Fruit fly (Drosophila melanogaster) whole organism, embryonic: Measurements from ENCODE around the gene Dnaaf4.

Experiments used
- Atf6 ChIP-seq: fragments of 200-800 bp; sonication (Bioruptor generic); IDR thresholded peaks from 2 replicates; pipeline ENCODE4 v1.3.6; 2022; ENCODE audit warnings: missing biosample characterization, missing genetic modification characterization
- Bgb ChIP-seq: fragments of 200-800 bp; sonication (Bioruptor generic); IDR thresholded peaks from 2 replicates; pipeline ENCODE4 v1.3.6; 2022; ENCODE audit warnings: missing biosample characterization, missing genetic modification characterization; ENCODE audit not compliant: partially characterized antibody
- CG11093 ChIP-seq: fragments of 200-800 bp; sonication (Bioruptor generic); IDR thresholded peaks from 3 replicates; pipeline ENCODE4 v1.3.6; 2022; ENCODE audit warnings: missing biosample characterization, missing genetic modification characterization
- CG13123 ChIP-seq: fragments of 200-800 bp; sonication (Bioruptor generic); optimal IDR thresholded peaks from 2 replicates; lab custom pipeline; 2016; ENCODE audit warnings: missing biosample characterization, missing genetic modification characterization
- CG13287 ChIP-seq: fragments of 200-800 bp; sonication (Bioruptor generic); IDR thresholded peaks from 2 replicates; pipeline ENCODE4 v1.3.6; 2022; ENCODE audit warnings: missing biosample characterization, missing genetic modification characterization; ENCODE audit not compliant: partially characterized antibody
- CG14050 ChIP-seq: fragments of 200-800 bp; sonication (Bioruptor generic); IDR thresholded peaks from 3 replicates; pipeline ENCODE4 v1.3.6; 2022; ENCODE audit warnings: missing biosample characterization, missing genetic modification characterization
- CG15601 ChIP-seq: fragments of 200-800 bp; sonication (Bioruptor generic); optimal IDR thresholded peaks from 3 replicates; lab custom pipeline; 2019; ENCODE audit warnings: missing biosample characterization, mild to moderate bottlenecking, missing genetic modification characterization, moderate library complexity
- CG2120 ChIP-seq: fragments of 200-800 bp; sonication (Bioruptor generic); optimal IDR thresholded peaks from 3 replicates; lab custom pipeline; 2016; ENCODE audit warnings: missing biosample characterization, missing genetic modification characterization
- CG30403 ChIP-seq: fragments of 200-800 bp; sonication (Bioruptor generic); optimal IDR thresholded peaks from 3 replicates; lab custom pipeline; 2016; ENCODE audit warnings: missing biosample characterization, missing genetic modification characterization
- CG3281 ChIP-seq: fragments of 200-800 bp; sonication (Bioruptor generic); optimal IDR thresholded peaks from 3 replicates; lab custom pipeline; 2017; ENCODE audit warnings: missing biosample characterization, mild to moderate bottlenecking, missing genetic modification characterization
- CG34422 ChIP-seq: fragments of 200-800 bp; sonication (Bioruptor generic); IDR thresholded peaks from 3 replicates; pipeline ENCODE4 v1.3.6; 2022; ENCODE audit warnings: missing biosample characterization, missing genetic modification characterization
- CG3847 ChIP-seq: fragments of 200-800 bp; sonication (Bioruptor generic); IDR thresholded peaks from 2 replicates; pipeline ENCODE4 v1.3.6; 2022; ENCODE audit warnings: missing biosample characterization, missing genetic modification characterization
- CG4360 ChIP-seq: fragments of 200-800 bp; sonication (Bioruptor generic); IDR thresholded peaks from 2 replicates; pipeline ENCODE4 v1.3.6; 2022; ENCODE audit warnings: missing biosample characterization, missing genetic modification characterization
- CG43689 ChIP-seq: fragments of 200-800 bp; sonication (Bioruptor generic); IDR thresholded peaks from 2 replicates; pipeline ENCODE4 v1.3.6; 2022; ENCODE audit warnings: missing biosample characterization, missing genetic modification characterization
- CG6813 ChIP-seq: fragments of 200-800 bp; sonication (Bioruptor generic); optimal IDR thresholded peaks from 2 replicates; lab custom pipeline; 2017; ENCODE audit warnings: missing biosample characterization, missing genetic modification characterization, mild to moderate bottlenecking, moderate library complexity, missing genetic modification reagents
- CG7271 ChIP-seq: fragments of 200-800 bp; sonication (Bioruptor generic); optimal IDR thresholded peaks from 2 replicates; lab custom pipeline; 2018; ENCODE audit warnings: missing biosample characterization, mild to moderate bottlenecking, missing genetic modification characterization, moderate library complexity
- CG8290 ChIP-seq, 3 experiments: fragments of 200-800 bp; sonication (Bioruptor generic); optimal IDR thresholded peaks; 2 replicates each; lab custom pipeline; 2016 to 2019; ENCODE audit warnings: missing biosample characterization in 3 of 3, missing genetic modification characterization in 3 of 3, mild to moderate bottlenecking in 2 of 3, moderate library complexity in 1 of 3
- D ChIP-seq, 2 experiments: fragments of 200-800 bp in 1 of 2; fragments of >200 bp in 1 of 2; sonication (Bioruptor generic) in 1 of 2; optimal IDR thresholded peaks; 2 replicates in 1 of 2; 3 replicates in 1 of 2; lab custom pipeline; 2017; ENCODE audit warnings: mild to moderate bottlenecking in 1 of 2, missing biosample characterization in 1 of 2, missing genetic modification characterization in 1 of 2, missing genetic modification reagents in 1 of 2
- D19A ChIP-seq: fragments of 200-800 bp; optimal IDR thresholded peaks from 3 replicates; lab custom pipeline; 2019; ENCODE audit warnings: missing biosample characterization, mild to moderate bottlenecking, missing genetic modification characterization, moderate library complexity
- Dip2 ChIP-seq: fragments of 200-800 bp; sonication (Bioruptor generic); IDR thresholded peaks from 2 replicates; pipeline ENCODE4 v1.3.6; 2022; ENCODE audit warnings: missing biosample characterization, missing genetic modification characterization
- GATAe ChIP-seq: fragments of 200-800 bp; sonication (Bioruptor generic); conservative IDR thresholded peaks from 2 replicates; pipeline ENCODE4 v1.3.6; 2022; ENCODE audit warnings: missing biosample characterization, missing genetic modification characterization
- Gug ChIP-seq: fragments of 200-800 bp; sonication (Bioruptor generic); IDR thresholded peaks from 4 replicates; pipeline ENCODE4 v1.3.6; 2022; ENCODE audit warnings: missing biosample characterization, missing genetic modification characterization
- H2.0 ChIP-seq: fragments of 200-800 bp; sonication (Bioruptor generic); IDR thresholded peaks from 2 replicates; pipeline ENCODE4 v1.3.6; 2022; ENCODE audit warnings: missing biosample characterization, missing genetic modification characterization
- HLH4C ChIP-seq: fragments of 200-800 bp; sonication (Bioruptor generic); IDR thresholded peaks from 3 replicates; pipeline ENCODE4 v1.3.6; 2022; ENCODE audit warnings: missing biosample characterization, missing genetic modification characterization; ENCODE audit not compliant: partially characterized antibody
- Myb ChIP-seq: fragments of 200-800 bp; sonication (Bioruptor generic); optimal IDR thresholded peaks from 2 replicates; lab custom pipeline; 2016; ENCODE audit warnings: missing biosample characterization, missing genetic modification characterization
- Oli ChIP-seq: fragments of 200-800 bp; sonication (Bioruptor generic); optimal IDR thresholded peaks from 2 replicates; lab custom pipeline; 2018; ENCODE audit warnings: missing biosample characterization, mild to moderate bottlenecking, missing genetic modification characterization, moderate library complexity
- Optix ChIP-seq: fragments of 200-800 bp; sonication (Bioruptor generic); IDR thresholded peaks from 3 replicates; pipeline ENCODE4 v1.3.6; 2022; ENCODE audit warnings: missing biosample characterization, missing genetic modification characterization
- Ravus ChIP-seq: fragments of 200-800 bp; sonication (Bioruptor generic); IDR thresholded peaks from 2 replicates; pipeline ENCODE4 v1.3.6; 2022; ENCODE audit warnings: missing biosample characterization, missing genetic modification characterization
- Sin3A ChIP-seq: fragments of >200 bp; optimal IDR thresholded peaks from 2 replicates; lab custom pipeline; 2018
- Trl ChIP-seq, 3 experiments: fragments of >200 bp in 2 of 3; fragments of 200-800 bp in 1 of 3; sonication (Bioruptor generic) in 1 of 3; optimal IDR thresholded peaks; 2 replicates in 1 of 3; 3 replicates in 2 of 3; lab custom pipeline; 2016 to 2017; ENCODE audit warnings: missing biosample characterization in 1 of 3, missing genetic modification characterization in 1 of 3
- aop ChIP-seq: fragments of 200-800 bp; sonication (Bioruptor generic); IDR thresholded peaks from 2 replicates; pipeline ENCODE4 v1.3.6; 2022; ENCODE audit warnings: missing biosample characterization, missing genetic modification characterization
- bigmax ChIP-seq: fragments of 200-800 bp; sonication (Bioruptor generic); optimal IDR thresholded peaks from 2 replicates; lab custom pipeline; 2018; ENCODE audit warnings: missing biosample characterization, mild to moderate bottlenecking, missing genetic modification characterization
- eve ChIP-seq, 2 experiments: fragments of >200 bp; optimal IDR thresholded peaks; 2 replicates each; lab custom pipeline; 2017; ENCODE audit warnings: missing biosample characterization in 2 of 2, missing genetic modification characterization in 2 of 2
- ewg ChIP-seq: fragments of 200-800 bp; sonication (Bioruptor generic); optimal IDR thresholded peaks from 3 replicates; lab custom pipeline; 2017; ENCODE audit warnings: mild to moderate bottlenecking, missing biosample characterization, missing genetic modification reagents, missing genetic modification characterization
- gce ChIP-seq: fragments of 200-800 bp; sonication (Bioruptor generic); IDR thresholded peaks from 3 replicates; pipeline ENCODE4 v1.3.6; 2022; ENCODE audit warnings: missing biosample characterization, missing genetic modification characterization
- gsb ChIP-seq: fragments of 200-800 bp; sonication (Bioruptor generic); IDR thresholded peaks from 2 replicates; pipeline ENCODE4 v1.3.6; 2022; ENCODE audit warnings: missing biosample characterization, missing genetic modification characterization
- ind ChIP-seq: fragments of 200-800 bp; sonication (Bioruptor generic); optimal IDR thresholded peaks from 3 replicates; lab custom pipeline; 2016; ENCODE audit warnings: missing biosample characterization, missing genetic modification characterization
- insv ChIP-seq, 2 experiments: fragments of 200-800 bp; sonication (Bioruptor generic); optimal IDR thresholded peaks; 3 replicates each; lab custom pipeline; 2016 to 2018; ENCODE audit warnings: missing biosample characterization in 2 of 2, missing genetic modification characterization in 2 of 2
- mld ChIP-seq: fragments of 200-800 bp; sonication (Bioruptor generic); IDR thresholded peaks from 3 replicates; pipeline ENCODE4 v1.3.6; 2022; ENCODE audit warnings: missing biosample characterization, missing genetic modification characterization; ENCODE audit not compliant: partially characterized antibody
- onecut ChIP-seq: fragments of 200-800 bp; sonication (Bioruptor generic); IDR thresholded peaks from 2 replicates; pipeline ENCODE4 v1.3.6; 2022; ENCODE audit warnings: missing biosample characterization, missing genetic modification characterization
- pan ChIP-seq, 4 experiments: fragments of >200 bp in 3 of 4; fragments of 200-800 bp in 1 of 4; sonication (Bioruptor generic) in 1 of 4; optimal IDR thresholded peaks in 3 of 4; IDR thresholded peaks in 1 of 4; 2 replicates each; pipeline versions ENCODE4 v1.3.6 to Lab custom; 2017 to 2022; ENCODE audit warnings: missing biosample characterization in 2 of 4, missing genetic modification characterization in 2 of 4, mixed read lengths in 1 of 4
- pfk ChIP-seq: fragments of 200-800 bp; sonication (Bioruptor generic); optimal IDR thresholded peaks from 2 replicates; lab custom pipeline; 2018; ENCODE audit warnings: missing biosample characterization, mild to moderate bottlenecking, missing genetic modification characterization, moderate library complexity
- phol ChIP-seq: fragments of 200-800 bp; sonication (Bioruptor generic); optimal IDR thresholded peaks from 3 replicates; lab custom pipeline; 2018; ENCODE audit warnings: missing biosample characterization, mild to moderate bottlenecking, missing genetic modification characterization, moderate library complexity
- prd ChIP-seq, 3 experiments: fragments of >200 bp in 2 of 3; fragments of 200-800 bp in 1 of 3; sonication (Bioruptor generic) in 1 of 3; optimal IDR thresholded peaks in 2 of 3; IDR thresholded peaks in 1 of 3; 2 replicates in 2 of 3; 3 replicates in 1 of 3; pipeline versions ENCODE4 v1.3.6 to Lab custom; 2017 to 2022; ENCODE audit warnings: missing biosample characterization in 1 of 3, missing genetic modification characterization in 1 of 3
- rib ChIP-seq: fragments of 200-800 bp; sonication (Bioruptor generic); IDR thresholded peaks from 2 replicates; pipeline ENCODE4 v1.3.6; 2022; ENCODE audit warnings: missing biosample characterization, missing genetic modification characterization
- slp2 ChIP-seq: fragments of 200-800 bp; sonication (Bioruptor generic); optimal IDR thresholded peaks from 2 replicates; lab custom pipeline; 2016; ENCODE audit warnings: missing biosample characterization, missing genetic modification characterization
- trh ChIP-seq: fragments of 200-800 bp; sonication (Bioruptor generic); optimal IDR thresholded peaks from 2 replicates; lab custom pipeline; 2016; ENCODE audit warnings: missing biosample characterization, missing genetic modification characterization
- unc-4 ChIP-seq: fragments of 200-800 bp; sonication (Bioruptor generic); IDR thresholded peaks from 2 replicates; pipeline ENCODE4 v1.3.6; 2022; ENCODE audit warnings: missing biosample characterization, missing genetic modification characterization; ENCODE audit not compliant: partially characterized antibody
- yki ChIP-seq: fragments of >200 bp; optimal IDR thresholded peaks from 3 replicates; lab custom pipeline; 2018

Dnaaf4 gene

DNA sequence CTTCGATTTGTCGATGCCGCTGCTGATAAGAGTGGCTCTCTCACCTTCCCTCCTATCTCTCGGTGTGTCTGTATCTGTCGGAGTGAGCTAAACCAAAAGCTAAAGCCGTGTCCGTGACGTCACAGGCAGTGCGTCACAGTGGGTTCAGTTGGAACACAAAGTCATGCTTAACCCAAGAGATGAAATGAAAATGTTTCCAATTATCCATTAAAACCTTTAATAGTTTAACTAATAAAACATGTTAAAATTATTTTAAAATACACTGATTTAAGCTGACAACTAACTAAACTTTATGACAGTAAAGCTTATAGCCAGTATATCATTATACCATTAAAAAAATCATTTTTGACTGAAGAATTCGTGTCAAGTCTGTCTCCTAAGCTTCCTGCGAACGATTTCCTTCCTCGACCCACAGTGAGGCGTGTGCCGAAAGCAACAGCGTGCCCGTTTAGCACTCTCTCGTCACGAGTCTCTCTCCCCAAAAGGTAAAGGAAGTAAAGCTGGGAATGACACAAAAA lies 8.4 kb downstream of the Dnaaf4 start, which contains the start of gene Idua (continued):
- TF ChIP-seq Atf6 = peak; percentile 75
- TF ChIP-seq Oli (tag; lab: Kevin White, UChicago) = peak; percentile 78
- no peak for TF ChIP-seq yki (lab: Kevin White, UChicago)
- no peak; the same call in 2 of the 3 replicates for TF ChIP-seq CG14050 (GFP tag; lab: Robert Waterston, UW)
- TF ChIP-seq Trl (optimal IDR thresholded peaks at IDR 0.05; lab: Kevin White, UChicago) = no peak
- no peak for TF ChIP-seq Trl (GFP tag; optimal IDR thresholded peaks at IDR 0.05; lab: Kevin White, UChicago)
- TF ChIP-seq Bgb (GFP tag; lab: Robert Waterston, UW) = no peak
- TF ChIP-seq CG3281 (GFP tag; lab: Kevin White, UChicago) = peak; percentile 82
- TF ChIP-seq CG11093 (GFP tag; lab: Robert Waterston, UW) = peak; percentile 69; the same call in 2 of the 3 replicates
- no peak for TF ChIP-seq slp2 (GFP tag; lab: Kevin White, UChicago)
- TF ChIP-seq Sin3A (lab: Kevin White, UChicago) = no peak
- no peak for TF ChIP-seq CG4360
- TF ChIP-seq unc-4 (GFP tag; lab: Robert Waterston, UW) = no peak
- no peak for TF ChIP-seq bigmax (GFP tag; lab: Kevin White, UChicago)
- peak; percentile 40; the same call in 1 of the 2 replicates for TF ChIP-seq gsb (GFP tag; lab: Robert Waterston, UW)
- no peak for TF ChIP-seq D19A
- peak; percentile 11 for TF ChIP-seq Myb
- TF ChIP-seq CG6813 (GFP tag; lab: Kevin White, UChicago) = peak; percentile 74
- peak; percentile 31; the same call in 1 of the 2 replicates for TF ChIP-seq H2.0
- TF ChIP-seq CG34422 = no peak; the same call in 2 of the 3 replicates
- peak; percentile 61 for TF ChIP-seq ind (GFP tag; lab: Kevin White, UChicago)
- TF ChIP-seq mld (GFP tag; lab: Robert Waterston, UW) = no peak
- TF ChIP-seq phol (tag; lab: Kevin White, UChicago) = peak; percentile 72
- no peak for TF ChIP-seq prd (optimal IDR thresholded peaks at IDR 0.05; lab: Kevin White, UChicago)
- peak; percentile 58 for TF ChIP-seq prd (GFP tag; IDR thresholded peaks at IDR 0.05; lab: Robert Waterston, UW)
- no peak for TF ChIP-seq GATAe (GFP tag; lab: Robert Waterston, UW)
- no peak for TF ChIP-seq CG8290 (GFP tag; optimal IDR thresholded peaks at IDR 0.05; lab: Kevin White, UChicago)
- no peak for TF ChIP-seq CG8290 (tag; optimal IDR thresholded peaks at IDR 0.05; lab: Kevin White, UChicago)
- TF ChIP-seq eve (GFP tag; optimal IDR thresholded peaks at IDR 0.05; lab: Kevin White, UChicago) = no peak
- peak; percentile 77 for TF ChIP-seq CG30403
- peak; percentile 69 for TF ChIP-seq Gug (GFP tag; lab: Robert Waterston, UW)
- TF ChIP-seq D (optimal IDR thresholded peaks at IDR 0.05; lab: Kevin White, UChicago) = no peak
- peak; percentile 76 for TF ChIP-seq D (GFP tag; optimal IDR thresholded peaks at IDR 0.05; lab: Kevin White, UChicago)
- peak; percentile 59 for TF ChIP-seq onecut (GFP tag; lab: Robert Waterston, UW)
- peak; percentile 79 for TF ChIP-seq CG2120
- TF ChIP-seq aop (GFP tag; lab: Robert Waterston, UW) = no peak
- TF ChIP-seq CG15601 (tag; lab: Kevin White, UChicago) = peak; percentile 67
- peak; percentile 53 for TF ChIP-seq CG3847 (GFP tag; lab: Robert Waterston, UW)
- no peak for TF ChIP-seq CG7271 (tag; lab: Kevin White, UChicago)
- no peak for TF ChIP-seq Optix (GFP tag; lab: Robert Waterston, UW)
- TF ChIP-seq pfk (GFP tag; lab: Kevin White, UChicago) = no peak
- TF ChIP-seq rib (GFP tag; lab: Robert Waterston, UW) = no peak
- no peak for TF ChIP-seq HLH4C
- TF ChIP-seq trh (GFP tag; lab: Kevin White, UChicago) = no peak
- no peak for TF ChIP-seq CG43689 (GFP tag; lab: Robert Waterston, UW)
- no peak for TF ChIP-seq pan (optimal IDR thresholded peaks at IDR 0.05; lab: Kevin White, UChicago)
- TF ChIP-seq pan (GFP tag; optimal IDR thresholded peaks at IDR 0.05 in 1 of 2, IDR thresholded peaks at IDR 0.05 in 1 of 2) = peak in 1 of 2 experiments; percentile 72
- TF ChIP-seq ewg (GFP tag; lab: Kevin White, UChicago) = peak; percentile 39
- no peak for TF ChIP-seq CG13123 (GFP tag; lab: Kevin White, UChicago)
- no peak for TF ChIP-seq gce (GFP tag; lab: Robert Waterston, UW)
- TF ChIP-seq Ravus = no peak
- no peak for TF ChIP-seq CG13287 (GFP tag; lab: Robert Waterston, UW)
- peak in 1 of 2 experiments; percentile 19 for TF ChIP-seq insv (GFP tag; optimal IDR thresholded peaks at IDR 0.05; lab: Kevin White, UChicago)
- TF ChIP-seq Dip2 (GFP tag; lab: Robert Waterston, UW) = no peak
